Fruit fly (Drosophila melanogaster) whole organism, wandering third instar larva: ENCODE data around the gene CG11790.

Experiments
- GATAd ChIP-seq: sonication (Bioruptor generic); optimal IDR thresholded peaks from 2 replicates; lab custom pipeline; 2016; ENCODE audit warnings: missing biosample characterization, missing genetic modification characterization
- HLH106 ChIP-seq: fragments of 200-800 bp; optimal IDR thresholded peaks from 3 replicates; lab custom pipeline; 2019; ENCODE audit warnings: missing biosample characterization, mild to moderate bottlenecking, missing genetic modification characterization, moderate library complexity
- Hr78 ChIP-seq: fragments of >200 bp; optimal IDR thresholded peaks from 2 replicates; lab custom pipeline; 2017; ENCODE audit warnings: missing biosample characterization, missing genetic modification characterization
- Myc ChIP-seq: fragments of >200 bp; optimal IDR thresholded peaks from 2 replicates; lab custom pipeline; 2017
- Vsx2 ChIP-seq: fragments of 200-300, 225-300 bp; sonication (Bioruptor generic); optimal IDR thresholded peaks from 2 replicates; lab custom pipeline; 2018; ENCODE audit warnings: missing biosample characterization, missing genetic modification characterization; ENCODE audit not compliant: partially characterized antibody
- dmrt93B ChIP-seq: fragments of 200-800 bp; sonication (Bioruptor generic); optimal IDR thresholded peaks from 2 replicates; lab custom pipeline; 2018; ENCODE audit warnings: missing biosample characterization, mild to moderate bottlenecking, missing genetic modification characterization
- foxo ChIP-seq, 2 experiments: fragments of 200-800 bp; sonication (Bioruptor generic); optimal IDR thresholded peaks; 2 replicates in 1 of 2; 3 replicates in 1 of 2; lab custom pipeline; 2016 to 2017; ENCODE audit warnings: missing biosample characterization in 2 of 2, missing genetic modification characterization in 2 of 2
- h ChIP-seq: fragments of 200-800 bp; sonication (Bioruptor generic); optimal IDR thresholded peaks from 3 replicates; lab custom pipeline; 2016; ENCODE audit warnings: missing biosample characterization, mild to moderate bottlenecking, missing genetic modification characterization
- pan ChIP-seq: fragments of >200 bp; optimal IDR thresholded peaks from 2 replicates; lab custom pipeline; 2017

dm6 chr3R:25066856-25067255, 19.4 kb downstream of the CG11790 start:
- TF ChIP-seq foxo (GFP tag; optimal IDR thresholded peaks at IDR 0.05; lab: Kevin White, UChicago) (no peak), Vsx2 (GFP tag; lab: Kevin White, UChicago) (no peak), GATAd (GFP tag; lab: Kevin White, UChicago) (no peak), pan (no peak), Hr78 (GFP tag; lab: Kevin White, UChicago) (no peak), HLH106 (tag; lab: Kevin White, UChicago) (no peak), Myc (no peak), dmrt93B (GFP tag; lab: Kevin White, UChicago) (no peak), h (GFP tag; lab: Kevin White, UChicago) (no peak)
